Worm (Caenorhabditis elegans): Measurements from ENCODE around the gene T03F6.6.

DNA sequence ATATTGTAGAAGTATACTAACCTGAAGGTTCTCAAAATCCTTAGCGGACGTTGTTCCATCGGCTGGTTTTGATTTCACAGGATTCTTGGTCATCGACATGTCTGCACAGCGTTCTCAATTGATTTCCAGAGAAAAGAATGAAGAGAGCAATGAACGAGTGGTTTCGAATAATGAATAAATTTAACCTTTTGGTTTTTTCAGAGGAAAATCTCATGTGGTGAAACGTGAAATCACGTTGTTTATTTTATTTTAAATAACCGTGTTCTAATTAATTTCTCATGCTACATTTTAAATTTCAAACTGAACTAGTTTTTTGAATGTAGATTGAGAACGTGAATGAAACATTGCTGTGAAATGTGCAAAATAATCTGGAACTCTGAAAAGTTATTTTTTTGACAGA lies at the start of gene T03F6.6:
- TF ChIP-seq elt-3 (tag; optimal IDR thresholded peaks at IDR 0.05) (no peak), nhr-11 (tag; optimal IDR thresholded peaks at IDR 0.05) (no peak), nhr-77 (tag; optimal IDR thresholded peaks at IDR 0.05) (no peak), snpc-4 (tag; optimal IDR thresholded peaks at IDR 0.05) (no peak), fkh-10 (GFP tag; optimal IDR thresholded peaks at IDR 0.05) (no peak), ama-1 (optimal IDR thresholded peaks at IDR 0.05) (no peak), nfya-1 (tag; optimal IDR thresholded peaks at IDR 0.05; ENCODE audit: insufficient read depth) (no peak), lin-15B (tag; optimal IDR thresholded peaks at IDR 0.05) (no peak), nhr-43 (tag; optimal IDR thresholded peaks at IDR 0.05; ENCODE audit: poor library complexity, severe bottlenecking) (no peak)
